Worm (Caenorhabditis elegans) whole organism, dauer: Measurements from ENCODE around the gene F38B2.3.

Source experiments
- unc-62 ChIP-seq: sonication (generic microtip); optimal IDR thresholded peaks from 2 replicates; lab custom pipeline; 2017; ENCODE audit warnings: missing biosample characterization, missing genetic modification reagents, missing genetic modification characterization

F38B2.3 gene

ce11 chrX:11287617-11288016 is 1.5 kb upstream of the F38B2.3 start, which contains the start of gene F38B2.4:
F38B2.4 (minus strand) TSS chrX:11287717.
- no peak for TF ChIP-seq unc-62

- TF ChIP-seq unc-62 = no peak
Observed at ce11 chrX:11281148-11281547, 5.0 kb downstream of the F38B2.3 start, which contains the start of gene F38B2.6. F38B2.6 (minus strand) TSS chrX:11281248.

ce11 chrX:11279276-11279675 is 6.9 kb downstream of the F38B2.3 start, which contains the start of gene F38B2.2:
F38B2.2 (minus strand) TSS chrX:11279376.
- no peak for TF ChIP-seq unc-62

ce11 chrX:11270882-11271281 is 15.3 kb downstream of the F38B2.3 start, which contains the start of gene ifa-1:
ifa-1 (plus strand) TSS chrX:11271182.
- no peak for TF ChIP-seq unc-62

- TF ChIP-seq unc-62 = no peak
Observed at ce11 chrX:11268970-11269369, 17.2 kb downstream of the F38B2.3 start, which contains the start of gene C03A3.3. C03A3.3 (minus strand) TSS chrX:11269070.

ce11 chrX:11266711-11267110 is 19.4 kb downstream of the F38B2.3 start, which contains the start of gene C03A3.9:
C03A3.9 (plus strand) TSS chrX:11267011.
- no peak for TF ChIP-seq unc-62

DNA sequence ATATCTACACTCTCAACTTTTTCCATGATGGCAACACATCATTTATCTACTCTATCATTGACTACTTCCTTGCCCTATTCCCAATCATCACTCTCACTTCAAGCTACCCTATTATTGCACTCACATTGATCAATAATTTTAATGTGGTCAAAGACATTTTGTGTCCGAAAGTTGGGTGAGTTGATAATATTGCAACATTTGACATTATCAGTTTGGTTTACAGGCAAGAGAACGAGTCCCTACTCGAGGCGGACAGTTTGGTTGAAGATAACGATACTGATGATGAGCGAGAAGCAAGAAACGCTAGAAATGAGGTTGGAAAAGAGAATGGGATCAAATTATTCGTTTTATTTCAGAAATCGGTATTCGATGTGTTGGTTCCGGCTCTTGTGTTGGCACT is 21.4 kb downstream of the F38B2.3 start:
- TF ChIP-seq unc-62 = no peak

DNA sequence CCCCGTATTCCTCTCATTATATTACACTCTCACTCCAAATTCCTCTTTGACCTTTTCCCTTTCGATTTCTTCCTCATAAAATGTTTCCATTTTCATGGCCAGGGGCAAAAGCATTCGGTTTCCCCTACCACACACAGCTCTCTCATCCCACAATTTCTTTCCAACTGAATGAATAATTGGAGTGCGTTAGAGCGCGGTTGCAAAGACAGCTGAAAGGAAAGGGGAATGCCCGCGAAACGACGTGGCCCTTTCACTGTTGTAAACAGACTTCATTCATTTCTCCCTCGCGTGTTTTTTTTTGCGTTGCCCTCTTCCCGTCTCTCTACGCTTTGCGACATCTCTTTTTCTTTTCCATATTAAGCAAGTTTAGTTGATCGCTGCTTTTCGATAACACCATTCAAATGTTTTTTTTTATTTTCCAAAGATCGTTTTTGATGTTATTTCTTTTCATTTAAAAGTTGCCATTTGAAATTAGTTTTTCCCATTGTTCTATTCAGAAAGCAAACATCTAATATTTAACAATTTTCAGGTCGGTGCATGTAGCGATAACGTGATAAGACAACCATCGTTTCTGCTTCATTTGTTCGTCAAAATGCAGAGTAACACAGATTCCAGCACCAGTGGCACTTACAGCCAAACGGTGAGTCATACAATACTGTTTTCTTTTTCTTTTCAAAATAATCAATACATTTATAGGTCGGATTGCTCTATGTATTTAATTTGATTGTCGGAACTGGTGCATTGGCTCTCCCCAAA is 23.6 kb downstream of the F38B2.3 start, which contains the start of gene C03A3.2:
Gene C03A3.2, plus strand, starts transcription at position 530 of the 756 bp plus-strand sequence.
- TF ChIP-seq unc-62 = no peak

ce11 chrX:11257071-11257470 is 29.1 kb downstream of the F38B2.3 start, which contains the start of gene C03A3.1:
C03A3.1 (plus strand) TSS chrX:11257361.
- no peak for TF ChIP-seq unc-62

DNA sequence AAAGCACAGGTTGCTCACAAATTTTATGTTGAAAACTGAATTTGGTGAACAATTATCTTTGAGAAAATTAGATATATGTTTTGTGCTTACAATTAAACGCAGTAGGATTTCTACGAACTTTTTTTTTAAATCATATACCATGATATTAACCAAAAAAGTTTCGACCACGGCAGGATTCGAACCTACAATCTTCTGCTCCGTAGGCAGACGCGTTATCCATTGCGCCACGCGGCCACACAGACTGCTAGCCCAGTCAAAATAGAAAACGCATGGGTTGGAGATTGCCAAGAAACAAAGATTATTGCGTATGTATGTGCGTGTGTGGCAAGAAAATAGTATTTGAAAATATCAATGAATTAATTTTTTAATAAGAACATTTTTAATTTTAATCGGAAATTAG is 33.7 kb downstream of the F38B2.3 start:
- no peak for TF ChIP-seq unc-62

ce11 chrX:11251928-11252327 is 34.2 kb downstream of the F38B2.3 start:
- TF ChIP-seq unc-62 = no peak

ce11 chrX:11250983-11251382 is 35.2 kb downstream of the F38B2.3 start:
- no peak for TF ChIP-seq unc-62

ce11 chrX:11249392-11249791 is 36.8 kb downstream of the F38B2.3 start:
- TF ChIP-seq unc-62 = no peak

DNA sequence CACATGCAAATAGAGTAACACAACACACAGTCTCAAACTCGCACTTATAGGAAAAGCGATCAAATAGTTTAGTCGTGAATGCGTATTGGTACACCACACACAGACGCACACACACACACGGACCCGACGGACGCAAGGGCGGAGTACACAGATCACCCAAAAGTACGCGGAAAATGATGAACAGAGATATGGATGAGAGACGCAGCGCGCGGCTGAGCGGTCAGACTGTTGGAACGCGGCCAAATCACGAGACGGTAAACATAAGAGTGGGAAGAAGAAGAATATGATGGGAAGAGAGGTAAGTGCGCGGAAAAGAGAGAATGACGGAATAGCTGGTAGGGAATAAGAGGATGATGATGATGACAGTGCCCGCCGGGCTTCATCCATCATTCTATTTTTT is 38.1 kb downstream of the F38B2.3 start:
- no peak for TF ChIP-seq unc-62

DNA sequence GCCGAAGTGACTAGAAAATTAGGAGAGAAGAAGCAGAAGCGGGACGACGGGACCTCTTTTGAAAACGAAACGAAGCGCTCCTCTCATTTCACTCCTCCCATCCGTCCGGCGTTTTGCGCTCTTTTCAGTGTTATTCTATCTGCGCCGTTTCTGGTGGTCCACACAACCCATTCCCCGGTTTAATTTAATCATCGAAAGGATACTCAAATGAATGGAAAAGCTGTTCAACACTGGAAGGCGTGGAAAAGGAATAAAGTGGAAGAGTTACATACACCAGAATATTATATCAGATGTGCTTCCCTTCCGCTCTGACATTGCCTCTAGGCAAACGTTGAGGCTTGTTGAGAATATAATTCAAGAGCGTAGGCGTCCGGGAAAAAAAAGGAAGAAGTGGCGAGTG is 41.1 kb downstream of the F38B2.3 start:
- TF ChIP-seq unc-62 = no peak

- no peak for TF ChIP-seq unc-62
Observed at ce11 chrX:11243604-11244003, 42.5 kb downstream of the F38B2.3 start.

DNA sequence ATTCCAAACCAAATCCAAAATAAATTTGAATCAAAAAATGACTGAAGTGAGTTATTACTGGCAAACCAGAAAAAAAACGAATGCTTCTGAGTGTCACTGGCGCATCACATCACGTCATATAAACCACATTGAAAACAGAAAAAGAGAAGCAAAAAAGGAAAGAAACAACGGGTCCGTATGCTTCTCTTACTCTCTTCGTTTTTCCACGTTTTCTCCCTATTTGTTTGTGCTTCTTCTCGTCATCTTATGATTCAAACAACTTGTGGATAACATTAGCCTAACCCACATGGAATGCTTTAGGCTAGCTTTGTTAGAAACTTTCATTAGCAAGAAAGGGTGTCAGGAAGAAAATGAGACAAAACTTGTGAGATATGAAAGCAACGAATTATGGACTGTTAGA is 44.7 kb downstream of the F38B2.3 start:
- TF ChIP-seq unc-62 = no peak

DNA sequence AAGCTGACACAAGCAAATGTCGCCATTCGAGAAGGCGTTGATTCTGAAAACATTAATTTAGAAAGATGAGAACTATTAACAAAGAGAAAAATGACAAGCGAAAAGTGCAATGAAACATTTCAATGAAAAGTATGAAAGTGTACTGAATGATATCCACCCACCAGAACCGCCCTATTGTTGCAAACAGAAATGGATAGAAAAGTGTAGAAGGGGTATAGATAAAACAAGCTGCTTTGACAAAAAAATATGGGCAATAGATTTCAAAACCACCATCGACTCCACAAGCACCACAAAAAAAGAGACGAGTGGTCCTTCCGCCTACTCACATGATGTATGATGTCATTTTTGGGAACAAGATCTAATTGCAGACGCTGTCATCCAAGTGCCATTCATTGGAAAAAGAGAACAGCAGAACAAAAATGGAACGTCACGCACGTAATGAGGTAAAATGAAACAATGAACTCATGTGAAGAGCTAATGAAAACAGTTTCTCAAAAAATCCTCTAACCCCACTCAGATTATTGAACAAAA is 45.5 kb downstream of the F38B2.3 start, which contains the start of gene C34F6.10:
Gene C34F6.10, minus strand, starts transcription at position 51 of the 531 bp plus-strand sequence.
- no peak for TF ChIP-seq unc-62
